In the genomic region with DNA sequence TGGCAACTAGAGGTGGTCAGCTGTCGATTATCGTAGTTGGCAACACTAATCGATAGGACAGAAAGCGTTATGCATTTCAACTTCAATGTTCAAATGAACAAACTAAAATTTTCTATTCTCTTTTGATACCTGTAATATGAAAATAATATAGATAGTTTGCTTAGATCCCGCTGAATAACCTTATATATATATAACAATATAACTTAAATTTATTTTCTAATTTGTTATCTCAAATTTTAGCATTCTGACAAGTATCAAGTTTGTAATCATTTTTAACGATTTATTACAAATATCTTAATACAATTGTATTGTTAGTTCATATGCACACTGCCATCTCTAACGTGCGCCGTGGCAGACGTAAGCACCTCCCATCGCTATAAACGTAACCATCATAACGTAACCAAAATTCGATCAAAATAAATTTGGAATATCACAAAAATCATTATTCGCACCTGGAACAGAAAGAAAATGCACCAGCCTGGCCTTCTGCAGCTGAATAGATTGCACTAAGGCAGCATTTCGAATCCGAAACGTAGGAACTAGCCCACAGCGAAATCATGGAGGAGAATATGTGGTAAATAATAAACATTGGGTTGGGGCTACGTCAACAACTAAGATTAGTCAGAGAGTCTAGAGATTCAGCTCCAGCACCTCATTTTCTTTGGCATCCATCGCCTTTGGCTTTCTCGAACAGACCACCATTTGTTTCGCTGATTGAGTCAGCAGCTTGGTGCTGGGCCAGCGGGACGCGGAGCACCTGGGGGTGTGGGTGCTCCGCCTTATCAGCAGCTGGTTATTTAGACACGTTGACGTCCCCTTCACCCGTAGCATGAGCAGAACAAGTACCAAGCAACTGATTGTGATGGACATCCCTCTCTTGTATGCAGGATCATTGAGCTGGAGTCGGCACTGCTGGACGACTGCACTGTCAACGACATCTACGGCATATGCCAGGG, we compare ENCODE assay signal across 2 fruit fly cellular contexts.
TF ChIP-seq lines count a peak whose summit lies in the region.

A gene (minus strand): TSS at position 22 of the 956 bp plus-strand sequence.
A gene (plus strand): TSS at position 385 of the 956 bp plus-strand sequence.

TF ChIP-seq in whole organism, embryonic, 481 proteins besides CTCF, POLR2A, EP300 and RAD21 (continued from another document and continues in another):
- TF ChIP-seq lmd (GFP tag; IDR thresholded peaks at IDR 0.05; lab: Robert Waterston, UW) (peak; percentile 73), CG1832 (GFP tag; optimal IDR thresholded peaks at IDR 0.05; lab: Kevin White, UChicago) (no peak), emc (GFP tag; optimal IDR thresholded peaks at IDR 0.05; lab: Kevin White, UChicago) (peak; percentile 2), crol (GFP tag; IDR thresholded peaks at IDR 0.05; lab: Robert Waterston, UW) (peak; percentile 88), ERR (GFP tag; optimal IDR thresholded peaks at IDR 0.05; lab: Kevin White, UChicago) (no peak), Lhr (GFP tag; optimal IDR thresholded peaks at IDR 0.05; lab: Kevin White, UChicago) (peak; percentile 4), so (GFP tag; IDR thresholded peaks at IDR 0.05; lab: Robert Waterston, UW) (peak; percentile 69; the same call in 1 of the 3 replicates), knrl (GFP tag; IDR thresholded peaks at IDR 0.05; lab: Robert Waterston, UW; ENCODE audit: partially characterized antibody) (peak; percentile 84), Stat92E (GFP tag; optimal IDR thresholded peaks at IDR 0.05; lab: Kevin White, UChicago) (no peak), ase (GFP tag; IDR thresholded peaks at IDR 0.05; lab: Robert Waterston, UW) (no peak), CG4424 (GFP tag; optimal IDR thresholded peaks at IDR 0.05; lab: Kevin White, UChicago) (peak; percentile 64), CG9817 (tag; optimal IDR thresholded peaks at IDR 0.05; lab: Kevin White, UChicago) (peak; percentile 77), NK7.1 (GFP tag; optimal IDR thresholded peaks at IDR 0.05; lab: Kevin White, UChicago) (no peak), ems (GFP tag; optimal IDR thresholded peaks at IDR 0.05; lab: Kevin White, UChicago) (peak; percentile 21), Dek (tag; optimal IDR thresholded peaks at IDR 0.05; lab: Kevin White, UChicago) (peak; percentile 69), CG18619 (GFP tag; optimal IDR thresholded peaks at IDR 0.05; lab: Kevin White, UChicago) (peak; percentile 63), seq (GFP tag; IDR thresholded peaks at IDR 0.05; lab: Robert Waterston, UW) (no peak), Hmx (GFP tag; optimal IDR thresholded peaks at IDR 0.05; lab: Kevin White, UChicago) (no peak), CG6854 (GFP tag; optimal IDR thresholded peaks at IDR 0.05; lab: Kevin White, UChicago) (no peak), sens-2 (GFP tag; IDR thresholded peaks at IDR 0.05; lab: Robert Waterston, UW) (no peak), pb (GFP tag; optimal IDR thresholded peaks at IDR 0.05; lab: Kevin White, UChicago) (no peak), p53 (GFP tag; optimal IDR thresholded peaks at IDR 0.05; lab: Kevin White, UChicago) (no peak), CG7987 (GFP tag; optimal IDR thresholded peaks at IDR 0.05; lab: Kevin White, UChicago) (no peak), H2.0 (GFP tag; IDR thresholded peaks at IDR 0.05; lab: Robert Waterston, UW) (peak; percentile 68), jigr1 (GFP tag; IDR thresholded peaks at IDR 0.05; lab: Robert Waterston, UW) (no peak; the same call in 2 of the 3 replicates), zen (tag; optimal IDR thresholded peaks at IDR 0.05; lab: Kevin White, UChicago) (peak; percentile 61), zfh2 (GFP tag; optimal IDR thresholded peaks at IDR 0.05; lab: Kevin White, UChicago) (peak; percentile 69), Ets97D (GFP tag; optimal IDR thresholded peaks at IDR 0.05; lab: Kevin White, UChicago) (peak; percentile 22), CG14965 (GFP tag; optimal IDR thresholded peaks at IDR 0.05; lab: Kevin White, UChicago; ENCODE audit: borderline replicate concordance) (no peak), CG7745 (tag; optimal IDR thresholded peaks at IDR 0.05; lab: Kevin White, UChicago) (no peak), CG14667 (GFP tag; IDR thresholded peaks at IDR 0.05; lab: Robert Waterston, UW) (peak; percentile 58), Dad (GFP tag; optimal IDR thresholded peaks at IDR 0.05; lab: Kevin White, UChicago) (no peak), rib (GFP tag; IDR thresholded peaks at IDR 0.05; lab: Robert Waterston, UW) (no peak), CG2120 (GFP tag; optimal IDR thresholded peaks at IDR 0.05; lab: Kevin White, UChicago) (peak; percentile 80), ara (GFP tag; IDR thresholded peaks at IDR 0.05; lab: Robert Waterston, UW) (peak; percentile 63), mld (GFP tag; IDR thresholded peaks at IDR 0.05; lab: Robert Waterston, UW; ENCODE audit: partially characterized antibody) (no peak), CG14050 (GFP tag; IDR thresholded peaks at IDR 0.05; lab: Robert Waterston, UW) (no peak), oc (tag; optimal IDR thresholded peaks at IDR 0.05; lab: Kevin White, UChicago) (no peak), CG10209 (GFP tag; optimal IDR thresholded peaks at IDR 0.05; lab: Kevin White, UChicago) (peak; percentile 48), Sry-δ (GFP tag; optimal IDR thresholded peaks at IDR 0.05; lab: Kevin White, UChicago) (peak; percentile 84), Myb (GFP tag; optimal IDR thresholded peaks at IDR 0.05; lab: Kevin White, UChicago) (peak; percentile 52), Max (GFP tag; optimal IDR thresholded peaks at IDR 0.05; lab: Kevin White, UChicago) (peak; percentile 29), HHEX (GFP tag; optimal IDR thresholded peaks at IDR 0.05; lab: Kevin White, UChicago) (peak; percentile 46), lbe (GFP tag; optimal IDR thresholded peaks at IDR 0.05; lab: Kevin White, UChicago) (peak; percentile 37), CG11093 (GFP tag; IDR thresholded peaks at IDR 0.05; lab: Robert Waterston, UW) (no peak), Sox100B (GFP tag; optimal IDR thresholded peaks at IDR 0.05; lab: Kevin White, UChicago) (peak; percentile 71), MTF-1 (GFP tag; optimal IDR thresholded peaks at IDR 0.05; lab: Kevin White, UChicago; ENCODE audit: borderline replicate concordance) (no peak), Tbp (GFP tag; optimal IDR thresholded peaks at IDR 0.05; lab: Kevin White, UChicago) (no peak), Sin3A (optimal IDR thresholded peaks at IDR 0.05; lab: Kevin White, UChicago) (no peak), ssp (GFP tag; IDR thresholded peaks at IDR 0.05; lab: Robert Waterston, UW) (peak; percentile 54), Jarid2 (GFP tag; optimal IDR thresholded peaks at IDR 0.05; lab: Kevin White, UChicago) (no peak), phol (tag; optimal IDR thresholded peaks at IDR 0.05; lab: Kevin White, UChicago) (peak; percentile 80), Xrp1 (GFP tag; IDR thresholded peaks at IDR 0.05; lab: Robert Waterston, UW) (peak; percentile 75), Xbp1 (GFP tag; optimal IDR thresholded peaks at IDR 0.05; lab: Kevin White, UChicago) (peak; percentile 80), CG13123 (GFP tag; optimal IDR thresholded peaks at IDR 0.05; lab: Kevin White, UChicago) (peak; percentile 49), Awh (GFP tag; IDR thresholded peaks at IDR 0.05; lab: Robert Waterston, UW) (peak; percentile 55; the same call in 1 of the 2 replicates), CG9609 (GFP tag; optimal IDR thresholded peaks at IDR 0.05; lab: Kevin White, UChicago) (peak; percentile 16), CG4854 (GFP tag; optimal IDR thresholded peaks at IDR 0.05; lab: Kevin White, UChicago) (no peak), shn (GFP tag; optimal IDR thresholded peaks at IDR 0.05; lab: Kevin White, UChicago) (no peak), Hmr (GFP tag; optimal IDR thresholded peaks at IDR 0.05; lab: Kevin White, UChicago) (peak; percentile 79)

TF ChIP-seq in whole organism, prepupa, 60 proteins besides CTCF, POLR2A, EP300 and RAD21 (continued from another document):
- no peak for TF ChIP-seq Ets21C (GFP tag; optimal IDR thresholded peaks at IDR 0.05; lab: Kevin White, UChicago)
- TF ChIP-seq vri (GFP tag; optimal IDR thresholded peaks at IDR 0.05; lab: Kevin White, UChicago), result no peak
- peak; percentile 19 for TF ChIP-seq dac (GFP tag; optimal IDR thresholded peaks at IDR 0.05; lab: Kevin White, UChicago)
- peak; percentile 68 for TF ChIP-seq pdm3 (GFP tag; optimal IDR thresholded peaks at IDR 0.05; lab: Kevin White, UChicago)
- peak; percentile 22; the same call in 1 of the 2 replicates for TF ChIP-seq CG11294 (GFP tag; IDR thresholded peaks at IDR 0.05; lab: Robert Waterston, UW)
- TF ChIP-seq CG10669 (GFP tag; optimal IDR thresholded peaks at IDR 0.05; lab: Kevin White, UChicago), result peak; percentile 46
- TF ChIP-seq achi (GFP tag; optimal IDR thresholded peaks at IDR 0.05; lab: Kevin White, UChicago), result peak; percentile 38
- TF ChIP-seq svp (GFP tag; lab: Kevin White, UChicago), result peak; percentile 74
- peak; percentile 0 for TF ChIP-seq CG6276 (GFP tag; optimal IDR thresholded peaks at IDR 0.05; lab: Kevin White, UChicago)
- TF ChIP-seq CG8632 (GFP tag; optimal IDR thresholded peaks at IDR 0.05; lab: Kevin White, UChicago), result peak; percentile 60
- peak; percentile 56 for TF ChIP-seq CG3919 (GFP tag; optimal IDR thresholded peaks at IDR 0.05; lab: Kevin White, UChicago)
- peak; percentile 71 for TF ChIP-seq cyc (GFP tag; optimal IDR thresholded peaks at IDR 0.05; lab: Kevin White, UChicago)
- TF ChIP-seq CG1621 (tag; optimal IDR thresholded peaks at IDR 0.05; lab: Kevin White, UChicago), result peak; percentile 22
- TF ChIP-seq CG8319 (GFP tag; optimal IDR thresholded peaks at IDR 0.05; lab: Kevin White, UChicago), result peak; percentile 16
- TF ChIP-seq CG7368 (GFP tag; optimal IDR thresholded peaks at IDR 0.05; lab: Kevin White, UChicago), result peak; percentile 38
TF ChIP-seq in whole organism, prepupa: peak in this region for 50.
